Fruit fly (Drosophila melanogaster) whole organism, embryonic: ENCODE data around the gene CG43931.

Experiments used
- CG10543 ChIP-seq: fragments of 200-800 bp; sonication (Bioruptor generic); optimal IDR thresholded peaks from 3 replicates; lab custom pipeline; 2017; ENCODE audit warnings: missing biosample characterization, mild to moderate bottlenecking, missing genetic modification characterization, moderate library complexity
- CG11456 ChIP-seq: fragments of 200-800 bp; sonication (Bioruptor generic); IDR thresholded peaks from 3 replicates; pipeline ENCODE4 v1.3.6; 2022; ENCODE audit warnings: missing biosample characterization, missing genetic modification characterization
- CG12391 ChIP-seq: fragments of 200-800 bp; sonication (Bioruptor generic); optimal IDR thresholded peaks from 3 replicates; lab custom pipeline; 2018; ENCODE audit warnings: missing biosample characterization, mild to moderate bottlenecking, missing genetic modification characterization, moderate library complexity
- CG15269 ChIP-seq: fragments of 200-800 bp; sonication (Bioruptor generic); optimal IDR thresholded peaks from 2 replicates; lab custom pipeline; 2018; ENCODE audit warnings: missing biosample characterization, mild to moderate bottlenecking, missing genetic modification characterization, moderate library complexity
- CG16779 ChIP-seq: fragments of 200-800 bp; sonication (Bioruptor generic); IDR thresholded peaks from 2 replicates; pipeline ENCODE4 v1.3.6; 2022; ENCODE audit warnings: missing biosample characterization, missing genetic modification characterization
- CG17328 ChIP-seq: fragments of 200-800 bp; sonication (Bioruptor generic); IDR thresholded peaks from 2 replicates; pipeline ENCODE4 v1.3.6; 2022; ENCODE audit warnings: missing biosample characterization, missing genetic modification characterization
- CG17361 ChIP-seq: fragments of 200-800 bp; sonication (Bioruptor generic); IDR thresholded peaks from 3 replicates; pipeline ENCODE4 v1.3.6; 2022; ENCODE audit warnings: missing biosample characterization, missing genetic modification characterization
- CG18262 ChIP-seq: fragments of 200-800 bp; optimal IDR thresholded peaks from 3 replicates; lab custom pipeline; 2019; ENCODE audit warnings: missing biosample characterization, mild to moderate bottlenecking, missing genetic modification characterization, moderate library complexity
- CG18476 ChIP-seq: fragments of 200-800 bp; sonication (Bioruptor generic); optimal IDR thresholded peaks from 2 replicates; lab custom pipeline; 2016; ENCODE audit warnings: missing biosample characterization, mild to moderate bottlenecking, missing genetic modification characterization
- CG2120 ChIP-seq: fragments of 200-800 bp; sonication (Bioruptor generic); optimal IDR thresholded peaks from 3 replicates; lab custom pipeline; 2016; ENCODE audit warnings: missing biosample characterization, missing genetic modification characterization
- CG2678 ChIP-seq: fragments of 200-800 bp; sonication (Bioruptor generic); optimal IDR thresholded peaks from 3 replicates; lab custom pipeline; 2019; ENCODE audit warnings: missing biosample characterization, mild to moderate bottlenecking, missing genetic modification characterization, moderate library complexity
- CG31224 ChIP-seq: fragments of 200-800 bp; sonication (Bioruptor generic); IDR thresholded peaks from 2 replicates; pipeline ENCODE4 v1.3.6; 2022; ENCODE audit warnings: missing biosample characterization, missing genetic modification characterization
- CG31441 ChIP-seq: fragments of 200-800 bp; sonication (Bioruptor generic); IDR thresholded peaks from 2 replicates; pipeline ENCODE4 v1.3.6; 2022; ENCODE audit warnings: missing biosample characterization, missing genetic modification characterization
- CG7839 ChIP-seq: fragments of 200-800 bp; sonication (Bioruptor generic); optimal IDR thresholded peaks from 3 replicates; lab custom pipeline; 2018; ENCODE audit warnings: missing biosample characterization, mild to moderate bottlenecking, missing genetic modification characterization, moderate library complexity
- CG8388 ChIP-seq: fragments of 200-800 bp; sonication (Bioruptor generic); optimal IDR thresholded peaks from 2 replicates; lab custom pipeline; 2019; ENCODE audit warnings: missing biosample characterization, mild to moderate bottlenecking, missing genetic modification characterization, moderate library complexity
- CG8924 ChIP-seq: fragments of 200-800 bp; optimal IDR thresholded peaks from 3 replicates; lab custom pipeline; 2019; ENCODE audit warnings: missing biosample characterization, mild to moderate bottlenecking, missing genetic modification characterization, moderate library complexity
- CrebB ChIP-seq: fragments of 200-800 bp; sonication (Bioruptor generic); optimal IDR thresholded peaks from 3 replicates; lab custom pipeline; 2018; ENCODE audit warnings: missing biosample characterization, mild to moderate bottlenecking, missing genetic modification characterization
- Deaf1 ChIP-seq: fragments of 200-800 bp; optimal IDR thresholded peaks from 3 replicates; lab custom pipeline; 2019; ENCODE audit warnings: missing biosample characterization, mild to moderate bottlenecking, missing genetic modification characterization, moderate library complexity
- Fer2 ChIP-seq: fragments of 200-800 bp; sonication (Bioruptor generic); optimal IDR thresholded peaks from 2 replicates; lab custom pipeline; 2018; ENCODE audit warnings: missing biosample characterization, mild to moderate bottlenecking, missing genetic modification characterization, moderate library complexity
- Med ChIP-seq: fragments of 200-800 bp; sonication (Bioruptor generic); peaks from one replicate; lab custom pipeline; 2016; ENCODE audit warnings: missing biosample characterization, missing genetic modification characterization, mild to moderate bottlenecking, inconsistent platforms, moderate library complexity
- NfI ChIP-seq: fragments of 200-800 bp; sonication (Bioruptor generic); optimal IDR thresholded peaks from 3 replicates; lab custom pipeline; 2018; ENCODE audit warnings: missing biosample characterization, mild to moderate bottlenecking, missing genetic modification characterization, moderate library complexity
- Pdp1 ChIP-seq, 2 experiments: fragments of 200-800 bp; sonication (Bioruptor generic); optimal IDR thresholded peaks; 3 replicates each; lab custom pipeline; 2016; ENCODE audit warnings: missing biosample characterization in 2 of 2, missing genetic modification characterization in 2 of 2, mild to moderate bottlenecking in 1 of 2, moderate library complexity in 1 of 2
- Sox102F ChIP-seq: fragments of 200-800 bp; sonication (Bioruptor generic); optimal IDR thresholded peaks from 2 replicates; lab custom pipeline; 2018; ENCODE audit warnings: missing biosample characterization, mild to moderate bottlenecking, missing genetic modification characterization, moderate library complexity
- Ssrp ChIP-seq: fragments of 200-800 bp; sonication (Bioruptor generic); optimal IDR thresholded peaks from 2 replicates; lab custom pipeline; 2018; ENCODE audit warnings: missing biosample characterization, mild to moderate bottlenecking, missing genetic modification characterization, moderate library complexity
- Xbp1 ChIP-seq: fragments of 200-800 bp; sonication (Bioruptor generic); optimal IDR thresholded peaks from 3 replicates; lab custom pipeline; 2016; ENCODE audit warnings: missing biosample characterization, mild to moderate bottlenecking, missing genetic modification characterization
- ase ChIP-seq: fragments of 200-800 bp; sonication (Bioruptor generic); IDR thresholded peaks from 3 replicates; pipeline ENCODE4 v1.3.6; 2022; ENCODE audit warnings: missing biosample characterization, missing genetic modification characterization
- bbx ChIP-seq: fragments of 200-800 bp; sonication (Bioruptor generic); IDR thresholded peaks from 2 replicates; pipeline ENCODE4 v1.3.6; 2022; ENCODE audit warnings: missing biosample characterization, missing genetic modification characterization; ENCODE audit not compliant: partially characterized antibody
- br ChIP-seq: fragments of >200 bp; optimal IDR thresholded peaks from 2 replicates; lab custom pipeline; 2017
- bsh ChIP-seq, 2 experiments: fragments of 200-800 bp; sonication (Bioruptor generic); optimal IDR thresholded peaks; 2 replicates each; lab custom pipeline; 2017 to 2018; ENCODE audit warnings: mild to moderate bottlenecking in 2 of 2, missing biosample characterization in 2 of 2, missing genetic modification characterization in 2 of 2, moderate library complexity in 1 of 2
- chif ChIP-seq, 2 experiments: fragments of 200-800 bp; sonication (Bioruptor generic); optimal IDR thresholded peaks; 3 replicates each; lab custom pipeline; 2016; ENCODE audit warnings: missing biosample characterization in 2 of 2, missing genetic modification characterization in 2 of 2
- dmrt11E ChIP-seq: fragments of 200-800 bp; sonication (Bioruptor generic); optimal IDR thresholded peaks from 3 replicates; lab custom pipeline; 2018; ENCODE audit warnings: missing biosample characterization, mild to moderate bottlenecking, missing genetic modification characterization, moderate library complexity
- fd102C ChIP-seq: fragments of 200-800 bp; sonication (Bioruptor generic); optimal IDR thresholded peaks from 2 replicates; lab custom pipeline; 2018; ENCODE audit warnings: missing biosample characterization, mild to moderate bottlenecking, missing genetic modification characterization, moderate library complexity
- fd96Cb ChIP-seq: fragments of 200-800 bp; sonication (Bioruptor generic); optimal IDR thresholded peaks from 2 replicates; lab custom pipeline; 2018; ENCODE audit warnings: missing biosample characterization, mild to moderate bottlenecking, missing genetic modification characterization, moderate library complexity
- lilli ChIP-seq: fragments of 200-800 bp; sonication (Bioruptor generic); optimal IDR thresholded peaks from 3 replicates; lab custom pipeline; 2016; ENCODE audit warnings: missing biosample characterization, missing genetic modification characterization
- mam ChIP-seq: fragments of 200-800 bp; sonication (Bioruptor generic); optimal IDR thresholded peaks from 3 replicates; lab custom pipeline; 2016; ENCODE audit warnings: missing biosample characterization, missing genetic modification characterization
- phol ChIP-seq: fragments of 200-800 bp; sonication (Bioruptor generic); optimal IDR thresholded peaks from 3 replicates; lab custom pipeline; 2018; ENCODE audit warnings: missing biosample characterization, mild to moderate bottlenecking, missing genetic modification characterization, moderate library complexity
- slbo ChIP-seq: fragments of 200-800 bp; sonication (Bioruptor generic); IDR thresholded peaks from 2 replicates; pipeline ENCODE4 v1.3.6; 2022; ENCODE audit warnings: missing biosample characterization, missing genetic modification characterization
- unpg ChIP-seq: fragments of 200-800 bp; sonication (Bioruptor generic); optimal IDR thresholded peaks from 3 replicates; lab custom pipeline; 2018; ENCODE audit warnings: missing biosample characterization, mild to moderate bottlenecking, missing genetic modification characterization, moderate library complexity
- zen2 ChIP-seq: fragments of 200-800 bp; sonication (Bioruptor generic); IDR thresholded peaks from 3 replicates; pipeline ENCODE4 v1.3.6; 2022; ENCODE audit warnings: missing biosample characterization, missing genetic modification characterization; ENCODE audit not compliant: partially characterized antibody
- zfh2 ChIP-seq: fragments of 200-800 bp; sonication (Bioruptor generic); optimal IDR thresholded peaks from 2 replicates; lab custom pipeline; 2016; ENCODE audit warnings: missing biosample characterization, missing genetic modification characterization

CG43931 gene

dm6 chr3L:20921859-20922258 lies 24.5 kb downstream of the CG43931 start (continued):
- TF ChIP-seq Pdp1 (GFP tag; optimal IDR thresholded peaks at IDR 0.05; lab: Kevin White, UChicago) (peak in 1 of 2 experiments; percentile 15), CG18262 (tag; lab: Kevin White, UChicago) (peak; percentile 43), Deaf1 (tag; lab: Kevin White, UChicago) (no peak), Fer2 (tag; lab: Kevin White, UChicago) (no peak), ase (GFP tag; lab: Robert Waterston, UW) (no peak), CG12391 (peak; percentile 3), chif (GFP tag; optimal IDR thresholded peaks at IDR 0.05; lab: Kevin White, UChicago) (peak in 1 of 2 experiments; percentile 2), CG31441 (GFP tag; lab: Robert Waterston, UW) (0 out of 2 replicates have a peak, but pooled peaks have one; percentile 21), CG17328 (GFP tag; lab: Robert Waterston, UW) (no peak), CG16779 (GFP tag; lab: Robert Waterston, UW) (no peak), CG15269 (tag; lab: Kevin White, UChicago) (no peak), NfI (peak; percentile 19), CG8924 (tag; lab: Kevin White, UChicago) (no peak), CrebB (tag; lab: Kevin White, UChicago) (no peak), Ssrp (tag; lab: Kevin White, UChicago) (peak; percentile 27), CG7839 (tag; lab: Kevin White, UChicago) (peak; percentile 38), CG18476 (no peak), br (no peak), Xbp1 (GFP tag; lab: Kevin White, UChicago) (peak; percentile 16), CG2678 (tag; lab: Kevin White, UChicago) (peak; percentile 54), fd102C (GFP tag; lab: Kevin White, UChicago) (no peak), mam (GFP tag; lab: Kevin White, UChicago) (peak; percentile 16), Sox102F (GFP tag; lab: Kevin White, UChicago) (peak; percentile 25), lilli (peak; percentile 18), bbx (GFP tag; lab: Robert Waterston, UW) (no peak), CG8388 (GFP tag; lab: Kevin White, UChicago) (peak; percentile 6), zen2 (GFP tag; lab: Robert Waterston, UW) (no peak), CG2120 (GFP tag; lab: Kevin White, UChicago) (peak; percentile 49), CG11456 (GFP tag; lab: Robert Waterston, UW) (no peak), zfh2 (GFP tag; lab: Kevin White, UChicago) (no peak), CG31224 (GFP tag; lab: Robert Waterston, UW) (no peak), unpg (GFP tag; lab: Kevin White, UChicago) (peak; percentile 3), dmrt11E (peak; percentile 25), bsh (GFP tag; optimal IDR thresholded peaks at IDR 0.05; lab: Kevin White, UChicago) (peak in 1 of 2 experiments; percentile 14), Med (GFP tag; lab: Kevin White, UChicago) (peak; percentile 45), fd96Cb (tag; lab: Kevin White, UChicago) (peak; percentile 25), CG17361 (GFP tag; lab: Robert Waterston, UW) (peak; percentile 52; the same call in 2 of the 3 replicates), slbo (peak; percentile 32), CG10543 (GFP tag; lab: Kevin White, UChicago) (no peak), phol (tag; lab: Kevin White, UChicago) (peak; percentile 41)
